Worm (Caenorhabditis elegans): ENCODE results near the gene Y53G8AR.1.
A peak's percentile ranks its signal among the peaks of the same experiment; 100 is the strongest.

Y53G8AR.1 gene

DNA sequence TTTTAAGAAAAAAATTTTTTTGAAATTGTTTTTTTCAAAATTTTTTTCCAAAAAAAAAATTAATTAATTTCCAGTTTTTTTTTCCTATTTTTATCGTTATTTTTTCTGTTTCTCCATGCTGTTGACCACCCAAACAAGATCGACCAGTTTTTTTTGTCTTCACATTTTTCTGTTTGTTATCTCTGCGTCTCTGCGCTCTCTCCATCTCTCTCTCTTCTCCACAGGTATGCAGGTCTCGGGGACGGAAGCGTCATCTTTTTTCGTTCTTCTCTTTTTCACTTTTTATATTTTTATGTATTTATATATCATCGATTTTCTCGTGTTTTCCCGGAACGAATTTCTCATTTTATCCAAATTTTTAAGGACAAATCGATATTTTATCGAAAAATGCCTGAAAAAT lies 23.9 kb upstream of the Y53G8AR.1 start:
- TF ChIP-seq Y22D7AL.16 (tag; optimal IDR thresholded peaks at IDR 0.05) (no peak), ceh-34 (tag; optimal IDR thresholded peaks at IDR 0.05) (no peak), hlh-8 (tag; optimal IDR thresholded peaks at IDR 0.05) (no peak), F13H6.1 (tag; optimal IDR thresholded peaks at IDR 0.05) (no peak), tbx-2 (tag; optimal IDR thresholded peaks at IDR 0.05) (no peak), nfya-1 (tag; optimal IDR thresholded peaks at IDR 0.05) (no peak), unc-86 (tag; optimal IDR thresholded peaks at IDR 0.05) (no peak), pat-9 (tag; optimal IDR thresholded peaks at IDR 0.05) (no peak), ceh-19 (GFP tag; optimal IDR thresholded peaks at IDR 0.05) (no peak), ceh-9 (tag; optimal IDR thresholded peaks at IDR 0.05) (no peak), che-1 (tag; optimal IDR thresholded peaks at IDR 0.05) (no peak), pros-1 (tag; optimal IDR thresholded peaks at IDR 0.05) (no peak), K09A11.1 (tag; optimal IDR thresholded peaks at IDR 0.05; ENCODE audit: insufficient read depth) (no peak), ref-2 (tag; optimal IDR thresholded peaks at IDR 0.05) (no peak), tbx-7 (tag; optimal IDR thresholded peaks at IDR 0.05) (no peak), gmeb-2 (tag; optimal IDR thresholded peaks at IDR 0.05) (no peak), ceh-22 (tag; optimal IDR thresholded peaks at IDR 0.05) (no peak), syd-9 (tag; optimal IDR thresholded peaks at IDR 0.05) (no peak), ahr-1 (tag; optimal IDR thresholded peaks at IDR 0.05) (no peak)

DNA sequence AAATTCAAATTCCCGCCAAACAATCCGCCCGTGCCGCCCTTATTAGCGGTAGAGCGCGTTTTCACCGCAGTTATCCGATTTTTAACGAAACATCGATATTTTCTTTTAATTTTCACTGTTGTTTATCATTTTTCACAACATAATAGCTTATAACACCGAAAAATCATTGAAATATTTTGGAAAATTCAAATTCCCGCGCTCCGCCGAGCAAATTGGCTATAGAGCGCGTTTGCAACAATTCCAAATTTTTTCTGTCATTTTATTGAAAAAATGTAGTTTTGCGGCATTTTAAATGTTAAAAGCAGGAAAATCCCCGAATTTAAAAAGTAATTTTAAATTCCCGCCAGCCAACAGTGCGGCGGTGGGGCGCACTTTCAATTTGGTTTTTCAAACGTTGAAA lies 23.1 kb upstream of the Y53G8AR.1 start:
- TF ChIP-seq ceh-6 (GFP tag; optimal IDR thresholded peaks at IDR 0.05) (no peak), pag-3 (tag; optimal IDR thresholded peaks at IDR 0.05; ENCODE audit: borderline replicate concordance) (no peak), ceh-14 (tag; optimal IDR thresholded peaks at IDR 0.05) (no peak), sox-4 (tag; optimal IDR thresholded peaks at IDR 0.05) (no peak), hlh-6 (tag; optimal IDR thresholded peaks at IDR 0.05) (no peak), npax-4 (tag; optimal IDR thresholded peaks at IDR 0.05) (no peak), hlh-8 (tag; optimal IDR thresholded peaks at IDR 0.05) (no peak), T23F11.4 (GFP tag; optimal IDR thresholded peaks at IDR 0.05) (no peak)

DNA sequence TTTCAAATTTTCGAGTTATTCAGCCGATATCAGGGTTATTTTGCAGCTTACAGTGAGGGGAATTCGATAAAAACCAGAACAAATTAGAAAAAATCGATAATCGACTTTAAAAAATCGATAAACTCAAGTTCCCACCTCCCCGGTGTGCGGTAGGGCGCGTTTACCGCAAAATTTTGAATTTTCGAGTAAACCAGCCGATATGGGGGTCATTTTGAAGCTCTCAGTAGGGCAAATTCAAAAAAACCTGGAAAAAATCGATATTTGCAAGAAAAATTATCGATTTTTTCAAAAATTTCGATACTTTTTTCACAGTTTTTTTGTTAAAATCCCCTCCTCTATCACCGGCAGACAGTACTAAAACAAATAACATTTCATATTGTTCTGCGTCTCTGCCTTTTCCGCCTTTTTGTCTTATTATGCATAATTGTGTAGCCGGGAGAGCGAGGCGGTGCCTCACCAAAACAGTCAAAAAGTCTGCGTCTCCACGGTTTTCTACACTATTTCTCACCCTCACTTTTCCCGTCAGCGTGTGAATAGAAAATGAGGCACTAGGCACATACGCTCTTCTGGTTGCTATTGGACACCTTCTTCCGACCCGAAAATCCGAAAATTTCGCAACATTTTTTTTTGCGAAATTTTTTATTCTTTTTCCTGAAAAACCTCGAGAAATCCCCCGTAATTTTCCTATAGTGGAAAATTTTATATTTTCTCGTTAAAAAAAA lies 21.8 kb upstream of the Y53G8AR.1 start, which contains the start of gene ral-1:
TSS of gene ral-1 (plus strand) at position 435 of the 722 bp plus-strand sequence.
- TF ChIP-seq nhr-232 (tag; optimal IDR thresholded peaks at IDR 0.05) (no peak), pag-3 (tag; optimal IDR thresholded peaks at IDR 0.05; ENCODE audit: borderline replicate concordance) (no peak), pat-9 (tag; optimal IDR thresholded peaks at IDR 0.05) (no peak), rnt-1 (tag; optimal IDR thresholded peaks at IDR 0.05) (no peak), gmeb-2 (tag; optimal IDR thresholded peaks at IDR 0.05) (no peak), ttx-3 (tag; optimal IDR thresholded peaks at IDR 0.05) (no peak), ceh-48 (tag; optimal IDR thresholded peaks at IDR 0.05) (peak; percentile 51), hlh-30 (tag; optimal IDR thresholded peaks at IDR 0.05; ENCODE audit: insufficient read depth) (no peak), ceh-31 (tag; optimal IDR thresholded peaks at IDR 0.05) (peak; percentile 60), nfya-1 (tag; optimal IDR thresholded peaks at IDR 0.05) (peak; percentile 55), C38D4.7 (GFP tag; optimal IDR thresholded peaks at IDR 0.05) (no peak), sox-2 (GFP tag; IDR thresholded peaks at IDR 0.05) (0 out of 2 replicates have a peak, but pooled peaks have one; percentile 44), sdc-2 (tag; optimal IDR thresholded peaks at IDR 0.05) (no peak), ets-4 (tag; optimal IDR thresholded peaks at IDR 0.05) (no peak), unc-55 (GFP tag; optimal IDR thresholded peaks at IDR 0.05) (peak; percentile 4)

DNA sequence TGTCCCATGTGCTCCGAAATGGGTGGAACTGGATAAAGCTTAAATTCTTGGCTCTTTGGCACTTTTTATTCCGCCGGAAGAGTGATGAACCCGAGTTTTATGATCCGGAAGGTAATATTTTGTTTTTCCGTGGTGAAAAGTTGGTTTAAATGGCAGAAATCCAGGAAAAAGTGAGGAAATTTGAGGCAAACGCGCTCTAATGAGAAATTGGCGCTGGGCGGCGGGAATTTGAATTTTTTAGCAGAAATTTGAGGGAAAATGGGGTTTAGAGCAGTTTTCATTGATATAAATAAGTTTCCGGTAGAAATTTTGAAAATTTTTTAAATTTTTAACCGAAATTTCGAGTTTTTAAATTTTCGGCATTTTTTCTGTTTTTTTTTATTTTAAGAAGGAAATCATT lies 21.2 kb upstream of the Y53G8AR.1 start:
- TF ChIP-seq ref-2 (tag; optimal IDR thresholded peaks at IDR 0.05): no peak
- TF ChIP-seq F13H6.1 (tag; optimal IDR thresholded peaks at IDR 0.05): no peak
- no peak for TF ChIP-seq syd-9 (tag; optimal IDR thresholded peaks at IDR 0.05)
- no peak for TF ChIP-seq nfya-1 (tag; optimal IDR thresholded peaks at IDR 0.05)
- TF ChIP-seq odd-2 (tag; optimal IDR thresholded peaks at IDR 0.05): no peak
- TF ChIP-seq pax-1 (tag; optimal IDR thresholded peaks at IDR 0.05): no peak
- no peak for TF ChIP-seq fax-1 (tag; optimal IDR thresholded peaks at IDR 0.05)
- no peak for TF ChIP-seq pat-9 (tag; optimal IDR thresholded peaks at IDR 0.05)
- no peak for TF ChIP-seq hlh-13 (GFP tag; optimal IDR thresholded peaks at IDR 0.05)
- TF ChIP-seq eyg-1 (tag; optimal IDR thresholded peaks at IDR 0.05): no peak
- TF ChIP-seq dve-1 (tag; optimal IDR thresholded peaks at IDR 0.05): no peak
- no peak for TF ChIP-seq madf-2 (tag; optimal IDR thresholded peaks at IDR 0.05)
